Worm (Caenorhabditis elegans): ENCODE data around the gene T01D3.3.

Gene T01D3.3

DNA sequence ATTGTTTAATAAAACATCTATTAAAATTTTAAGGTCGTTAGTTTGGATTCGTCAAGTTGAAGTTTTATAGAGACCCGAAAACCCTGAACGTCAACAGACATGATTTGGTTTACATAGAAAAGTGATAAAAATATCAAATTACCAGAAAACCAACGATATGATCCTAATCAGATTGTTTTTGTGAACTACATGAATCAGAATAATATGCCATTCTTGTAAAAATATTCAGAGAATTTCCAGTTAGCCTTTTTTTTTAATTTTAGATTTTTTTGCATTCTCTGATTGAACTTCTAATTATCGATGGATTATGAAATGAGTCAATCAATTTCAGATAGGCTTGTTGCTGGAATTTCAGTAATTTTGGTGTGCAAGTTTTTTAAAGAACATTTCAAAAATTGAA lies 7.0 kb downstream of the T01D3.3 start, which contains the start of gene srx-96:
srx-96 (plus strand) TSS at position 301 of the 400 bp plus-strand sequence.
- TF ChIP-seq ceh-32 (tag; optimal IDR thresholded peaks at IDR 0.05; ENCODE audit: poor library complexity) (no peak), dve-1 (tag; optimal IDR thresholded peaks at IDR 0.05; ENCODE audit: insufficient read depth) (no peak), zfp-3 (GFP tag; conservative IDR thresholded peaks at IDR 0.05) (no peak), daf-8 (GFP tag; IDR thresholded peaks at IDR 0.05) (no peak), lin-29 (GFP tag; IDR thresholded peaks at IDR 0.05) (no peak), hmg-1.1 (GFP tag; IDR thresholded peaks at IDR 0.05) (no peak), dmd-8 (GFP tag; IDR thresholded peaks at IDR 0.05) (no peak), zip-2 (tag; optimal IDR thresholded peaks at IDR 0.05) (no peak), nhr-10 (tag; optimal IDR thresholded peaks at IDR 0.05) (no peak), tag-97 (GFP tag; IDR thresholded peaks at IDR 0.05) (no peak), mdl-1 (tag; optimal IDR thresholded peaks at IDR 0.05) (no peak), sdz-12 (GFP tag; optimal IDR thresholded peaks at IDR 0.05) (no peak)

DNA sequence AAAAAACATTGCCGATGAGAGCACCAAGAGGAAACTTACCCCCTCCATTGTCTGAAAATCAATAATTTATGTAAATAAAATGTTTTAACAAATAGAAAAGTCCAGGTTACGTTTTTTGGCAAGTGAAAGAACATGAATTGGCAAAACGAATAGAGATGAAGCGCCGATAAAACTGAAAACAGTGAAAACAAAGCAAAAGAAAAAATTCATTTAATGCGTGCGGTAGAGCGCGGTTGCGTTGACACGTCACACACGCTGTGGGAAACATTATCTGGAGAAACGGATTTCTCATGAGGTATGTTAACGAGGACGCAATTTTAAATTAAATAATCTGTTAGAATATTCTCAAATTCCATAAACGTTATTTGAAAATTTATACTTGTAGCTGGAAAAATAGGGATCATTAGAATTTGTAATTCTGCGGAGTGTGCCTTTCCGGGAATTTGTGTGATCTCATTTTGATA lies 11.2 kb downstream of the T01D3.3 start, which contains the start of gene zipt-9:
zipt-9 (minus strand) TSS at position 51 of the 464 bp plus-strand sequence.
- TF ChIP-seq daf-19 (GFP tag; conservative IDR thresholded peaks at IDR 0.05) (no peak), zip-11 (GFP tag; IDR thresholded peaks at IDR 0.05) (no peak), hif-1 (tag; optimal IDR thresholded peaks at IDR 0.05) (peak in 1 of 2 experiments; percentile 88), mxl-3 (GFP tag; optimal IDR thresholded peaks at IDR 0.05) (peak; percentile 74), lsy-2 (tag; optimal IDR thresholded peaks at IDR 0.05) (no peak), lin-39 (tag; optimal IDR thresholded peaks at IDR 0.05) (no peak), nhr-6 (tag; optimal IDR thresholded peaks at IDR 0.05) (peak; percentile 89), ceh-44 (GFP tag; IDR thresholded peaks at IDR 0.05) (0 out of 2 replicates have a peak, but pooled peaks have one; percentile 51), pqm-1 (tag; optimal IDR thresholded peaks at IDR 0.05) (no peak), Y75B8A.6 (GFP tag; IDR thresholded peaks at IDR 0.05) (no peak), F44E2.7 (GFP tag; IDR thresholded peaks at IDR 0.05) (no peak), mxl-2 (GFP tag; conservative IDR thresholded peaks at IDR 0.05) (no peak), lin-13 (GFP tag; optimal IDR thresholded peaks at IDR 0.05) (peak; percentile 46), tag-97 (GFP tag; IDR thresholded peaks at IDR 0.05) (no peak), mes-2 (tag; optimal IDR thresholded peaks at IDR 0.05; ENCODE audit: poor library complexity, severe bottlenecking) (peak; percentile 96), zip-2 (tag; optimal IDR thresholded peaks at IDR 0.05) (no peak), nhr-41 (GFP tag; IDR thresholded peaks at IDR 0.05) (no peak), unc-130 (GFP tag; optimal IDR thresholded peaks at IDR 0.05) (peak; percentile 80), Y105C5A.15 (GFP tag; IDR thresholded peaks at IDR 0.05) (no peak), skn-1 (tag; optimal IDR thresholded peaks at IDR 0.05) (no peak), rbr-2 (tag; optimal IDR thresholded peaks at IDR 0.05) (peak; percentile 66), zfp-3 (GFP tag; conservative IDR thresholded peaks at IDR 0.05) (no peak), nhr-77 (tag; optimal IDR thresholded peaks at IDR 0.05) (peak; percentile 56), ceh-20 (GFP tag; IDR thresholded peaks at IDR 0.05) (0 out of 2 replicates have a peak, but pooled peaks have one; percentile 49), mdt-29 (GFP tag; IDR thresholded peaks at IDR 0.05) (no peak), cey-2 (tag; optimal IDR thresholded peaks at IDR 0.05; ENCODE audit: borderline replicate concordance, insufficient read depth) (no peak), F49E8.2 (tag; optimal IDR thresholded peaks at IDR 0.05; ENCODE audit: borderline replicate concordance) (no peak), snpc-4 (tag; optimal IDR thresholded peaks at IDR 0.05) (no peak), dve-1 (tag; optimal IDR thresholded peaks at IDR 0.05; ENCODE audit: insufficient read depth) (peak; percentile 88), F10B5.3 (tag; optimal IDR thresholded peaks at IDR 0.05) (no peak), ceh-62 (tag; optimal IDR thresholded peaks at IDR 0.05) (no peak), saeg-2 (GFP tag; IDR thresholded peaks at IDR 0.05) (no peak), T20F7.1 (GFP tag; optimal IDR thresholded peaks at IDR 0.05) (peak; percentile 77), ZK546.5 (tag; optimal IDR thresholded peaks at IDR 0.05) (no peak), aha-1 (tag) (peak; percentile 37), nhr-28 (tag; optimal IDR thresholded peaks at IDR 0.05) (no peak), F26F4.8 (GFP tag; conservative IDR thresholded peaks at IDR 0.05) (no peak), T26A8.4 (GFP tag; IDR thresholded peaks at IDR 0.05) (no peak), spr-3 (GFP tag; optimal IDR thresholded peaks at IDR 0.05) (no peak), ztf-7 (tag; optimal IDR thresholded peaks at IDR 0.05) (no peak), lin-38 (GFP tag; IDR thresholded peaks at IDR 0.05) (peak; percentile 97)

Data from whole organism, L4 larva.